Worm (Caenorhabditis elegans) whole organism, dauer: Measurements from ENCODE around the gene snf-3.

Experiments used
- unc-62 ChIP-seq: sonication (generic microtip); optimal IDR thresholded peaks from 2 replicates; lab custom pipeline; 2017; ENCODE audit warnings: missing biosample characterization, missing genetic modification reagents, missing genetic modification characterization

snf-3 gene

ce11 chrII:1123208-1123607 lies 31.4 kb downstream of the snf-3 start, which contains the start of the genes sut-1 and eri-3:
Gene sut-1, minus strand, starts transcription at chrII:1123265.
Gene eri-3, plus strand, starts transcription at chrII:1123534.
- TF ChIP-seq unc-62 (GFP tag; lab: Kevin White, UChicago): no peak

ce11 chrII:1124757-1125156 lies 33.0 kb downstream of the snf-3 start:
- TF ChIP-seq unc-62 (GFP tag; lab: Kevin White, UChicago): no peak

ce11 chrII:1126472-1126871 lies 34.7 kb downstream of the snf-3 start:
- no peak for TF ChIP-seq unc-62 (GFP tag; lab: Kevin White, UChicago)

ce11 chrII:1127676-1128075 lies 35.9 kb downstream of the snf-3 start, which contains the start of gene taf-6.1:
Gene taf-6.1, plus strand, starts transcription at chrII:1127976.
- TF ChIP-seq unc-62 (GFP tag; lab: Kevin White, UChicago): no peak

- no peak for TF ChIP-seq unc-62 (GFP tag; lab: Kevin White, UChicago)
Measured at ce11 chrII:1130241-1130640, 38.4 kb downstream of the snf-3 start.

- TF ChIP-seq unc-62 (GFP tag; lab: Kevin White, UChicago): no peak
Measured at ce11 chrII:1131367-1131766, 39.6 kb downstream of the snf-3 start.

- no peak for TF ChIP-seq unc-62 (GFP tag; lab: Kevin White, UChicago)
Measured at ce11 chrII:1131821-1132220, 40.0 kb downstream of the snf-3 start.

ce11 chrII:1132750-1133149 lies 40.9 kb downstream of the snf-3 start:
- no peak for TF ChIP-seq unc-62 (GFP tag; lab: Kevin White, UChicago)

ce11 chrII:1133295-1133694 lies 41.5 kb downstream of the snf-3 start:
- no peak for TF ChIP-seq unc-62 (GFP tag; lab: Kevin White, UChicago)

ce11 chrII:1136485-1136884 lies 44.7 kb downstream of the snf-3 start, which contains the start of gene pod-2:
Gene pod-2, plus strand, starts transcription at chrII:1136785.
- TF ChIP-seq unc-62 (GFP tag; lab: Kevin White, UChicago): no peak

ce11 chrII:1138618-1139017 lies 46.8 kb downstream of the snf-3 start:
- TF ChIP-seq unc-62 (GFP tag; lab: Kevin White, UChicago): no peak

- TF ChIP-seq unc-62 (GFP tag; lab: Kevin White, UChicago): no peak
Measured at ce11 chrII:1140689-1141088, 48.9 kb downstream of the snf-3 start, which contains the start of gene W09B6.4. Gene W09B6.4, minus strand, starts transcription at chrII:1140839.

ce11 chrII:1141720-1142574 lies 50.1 kb downstream of the snf-3 start:
- TF ChIP-seq unc-62 (GFP tag; lab: Kevin White, UChicago): no peak

ce11 chrII:1143173-1143738 lies 51.5 kb downstream of the snf-3 start:
- no peak for TF ChIP-seq unc-62 (GFP tag; lab: Kevin White, UChicago)
